Fruit fly (Drosophila melanogaster) whole organism, embryonic: ENCODE data around the gene CG14013.

Experiments used
- Abd-B ChIP-seq: fragments of 200-800 bp; sonication (Bioruptor generic); optimal IDR thresholded peaks from 2 replicates; lab custom pipeline; 2018; ENCODE audit warnings: missing biosample characterization, mild to moderate bottlenecking, missing genetic modification characterization, moderate library complexity
- Antp ChIP-seq: fragments of 200-800 bp; sonication (Bioruptor generic); optimal IDR thresholded peaks from 3 replicates; lab custom pipeline; 2016; ENCODE audit warnings: missing biosample characterization, missing genetic modification characterization
- Atf3 ChIP-seq: fragments of 200-800 bp; sonication (Bioruptor generic); optimal IDR thresholded peaks from 3 replicates; lab custom pipeline; 2016; ENCODE audit warnings: missing biosample characterization, missing genetic modification characterization
- B-H2 ChIP-seq: fragments of 200-800 bp; sonication (Bioruptor generic); optimal IDR thresholded peaks from 2 replicates; lab custom pipeline; 2018; ENCODE audit warnings: missing biosample characterization, mild to moderate bottlenecking, missing genetic modification characterization
- BEAF-32 ChIP-seq: fragments of 200-800 bp; sonication (Bioruptor generic); optimal IDR thresholded peaks from 3 replicates; lab custom pipeline; 2017; ENCODE audit warnings: missing biosample characterization, missing genetic modification characterization, mild to moderate bottlenecking, moderate library complexity, missing genetic modification reagents
- CG10321 ChIP-seq: fragments of 200-800 bp; sonication (Bioruptor generic); IDR thresholded peaks from 2 replicates; pipeline ENCODE4 v1.3.6; 2022; ENCODE audit warnings: missing biosample characterization, missing genetic modification characterization
- CG10543 ChIP-seq: fragments of 200-800 bp; sonication (Bioruptor generic); optimal IDR thresholded peaks from 3 replicates; lab custom pipeline; 2017; ENCODE audit warnings: missing biosample characterization, mild to moderate bottlenecking, missing genetic modification characterization, moderate library complexity
- CG11247 ChIP-seq: fragments of 200-800 bp; sonication (Bioruptor generic); IDR thresholded peaks from 2 replicates; pipeline ENCODE4 v1.3.6; 2022; ENCODE audit warnings: missing biosample characterization, missing genetic modification characterization
- CG12104 ChIP-seq: fragments of 200-800 bp; sonication (Bioruptor generic); optimal IDR thresholded peaks from 3 replicates; lab custom pipeline; 2016; ENCODE audit warnings: missing biosample characterization, missing genetic modification characterization
- CG12391 ChIP-seq: fragments of 200-800 bp; sonication (Bioruptor generic); optimal IDR thresholded peaks from 3 replicates; lab custom pipeline; 2018; ENCODE audit warnings: missing biosample characterization, mild to moderate bottlenecking, missing genetic modification characterization, moderate library complexity
- CG12659 ChIP-seq: fragments of 200-800 bp; sonication (Bioruptor generic); optimal IDR thresholded peaks from 3 replicates; lab custom pipeline; 2017; ENCODE audit warnings: mild to moderate bottlenecking, missing biosample characterization, missing genetic modification reagents, missing genetic modification characterization
- CG12744 ChIP-seq: fragments of 200-800 bp; sonication (Bioruptor generic); optimal IDR thresholded peaks from 2 replicates; lab custom pipeline; 2016; ENCODE audit warnings: missing biosample characterization, missing genetic modification characterization
- CG14014 ChIP-seq: fragments of 200-800 bp; sonication (Bioruptor generic); IDR thresholded peaks from 2 replicates; pipeline ENCODE4 v1.3.6; 2022; ENCODE audit warnings: missing biosample characterization, missing genetic modification characterization
- CG15601 ChIP-seq: fragments of 200-800 bp; sonication (Bioruptor generic); optimal IDR thresholded peaks from 3 replicates; lab custom pipeline; 2019; ENCODE audit warnings: missing biosample characterization, mild to moderate bottlenecking, missing genetic modification characterization, moderate library complexity
- CG17328 ChIP-seq: fragments of 200-800 bp; sonication (Bioruptor generic); IDR thresholded peaks from 2 replicates; pipeline ENCODE4 v1.3.6; 2022; ENCODE audit warnings: missing biosample characterization, missing genetic modification characterization
- CG17568 ChIP-seq: fragments of 200-800 bp; sonication (Bioruptor generic); optimal IDR thresholded peaks from 2 replicates; lab custom pipeline; 2018; ENCODE audit warnings: missing biosample characterization, mild to moderate bottlenecking, missing genetic modification characterization, moderate library complexity
- CG18476 ChIP-seq: fragments of 200-800 bp; sonication (Bioruptor generic); optimal IDR thresholded peaks from 2 replicates; lab custom pipeline; 2016; ENCODE audit warnings: missing biosample characterization, mild to moderate bottlenecking, missing genetic modification characterization
- CG18599 ChIP-seq: fragments of 200-800 bp; sonication (Bioruptor generic); optimal IDR thresholded peaks from 3 replicates; lab custom pipeline; 2017; ENCODE audit warnings: missing biosample characterization, missing genetic modification characterization, mild to moderate bottlenecking, moderate library complexity, missing genetic modification reagents
- CG18619 ChIP-seq: fragments of 200-800 bp; sonication (Bioruptor generic); optimal IDR thresholded peaks from 3 replicates; lab custom pipeline; 2017; ENCODE audit warnings: missing biosample characterization, mild to moderate bottlenecking, missing genetic modification characterization
- CG31388 ChIP-seq: fragments of 200-800 bp; sonication (Bioruptor generic); optimal IDR thresholded peaks from 2 replicates; lab custom pipeline; 2016; ENCODE audit warnings: missing biosample characterization, missing genetic modification characterization
- CG34376 ChIP-seq: fragments of 200-800 bp; sonication (Bioruptor generic); optimal IDR thresholded peaks from 2 replicates; lab custom pipeline; 2018; ENCODE audit warnings: missing biosample characterization, mild to moderate bottlenecking, missing genetic modification characterization
- CG6272 ChIP-seq: fragments of 200-800 bp; sonication (Bioruptor generic); IDR thresholded peaks from 2 replicates; pipeline ENCODE4 v1.3.6; 2022; ENCODE audit warnings: missing biosample characterization, missing genetic modification characterization
- CG7357 ChIP-seq: fragments of 200-800 bp; sonication (Bioruptor generic); IDR thresholded peaks from 3 replicates; pipeline ENCODE4 v1.3.6; 2022; ENCODE audit warnings: missing biosample characterization, missing genetic modification characterization
- CG7556 ChIP-seq: fragments of 200-800 bp; sonication (Bioruptor generic); optimal IDR thresholded peaks from 2 replicates; lab custom pipeline; 2017; ENCODE audit warnings: missing biosample characterization, mild to moderate bottlenecking, missing genetic modification characterization
- CG9215 ChIP-seq: fragments of 200-800 bp; sonication (Bioruptor generic); IDR thresholded peaks from 2 replicates; pipeline ENCODE4 v1.3.6; 2022; ENCODE audit warnings: missing biosample characterization, missing genetic modification characterization
- CG9817 ChIP-seq: fragments of 200-800 bp; sonication (Bioruptor generic); optimal IDR thresholded peaks from 2 replicates; lab custom pipeline; 2018; ENCODE audit warnings: missing biosample characterization, mild to moderate bottlenecking, missing genetic modification characterization, moderate library complexity
- H15 ChIP-seq: fragments of 200-800 bp; sonication (Bioruptor generic); IDR thresholded peaks from 3 replicates; pipeline ENCODE4 v1.3.6; 2022; ENCODE audit warnings: missing biosample characterization, missing genetic modification characterization
- HLH54F ChIP-seq: fragments of 200-800 bp; sonication (Bioruptor generic); optimal IDR thresholded peaks from 3 replicates; lab custom pipeline; 2016; ENCODE audit warnings: missing biosample characterization, missing genetic modification characterization
- Hr51 ChIP-seq, 2 experiments: fragments of 200-800 bp; sonication (Bioruptor generic); optimal IDR thresholded peaks; 2 replicates in 1 of 2; 3 replicates in 1 of 2; lab custom pipeline; 2016 to 2018; ENCODE audit warnings: missing biosample characterization in 2 of 2, missing genetic modification characterization in 2 of 2, mild to moderate bottlenecking in 1 of 2, moderate library complexity in 1 of 2
- Lpt ChIP-seq: fragments of >200 bp; optimal IDR thresholded peaks from 2 replicates; lab custom pipeline; 2018; ENCODE audit warnings: missing biosample characterization, missing genetic modification characterization
- Max ChIP-seq: fragments of 200-800 bp; sonication (Bioruptor generic); optimal IDR thresholded peaks from 2 replicates; lab custom pipeline; 2016; ENCODE audit warnings: missing biosample characterization, mild to moderate bottlenecking, missing genetic modification characterization
- NfI ChIP-seq: fragments of 200-800 bp; sonication (Bioruptor generic); optimal IDR thresholded peaks from 3 replicates; lab custom pipeline; 2018; ENCODE audit warnings: missing biosample characterization, mild to moderate bottlenecking, missing genetic modification characterization, moderate library complexity
- Rfx ChIP-seq: fragments of 200-800 bp; sonication (Bioruptor generic); IDR thresholded peaks from 2 replicates; pipeline ENCODE4 v1.3.6; 2022; ENCODE audit warnings: missing biosample characterization, missing genetic modification characterization
- Six4 ChIP-seq: fragments of 200-800 bp; sonication (Bioruptor generic); optimal IDR thresholded peaks from 2 replicates; lab custom pipeline; 2016; ENCODE audit warnings: missing biosample characterization, missing genetic modification characterization
- Sry-δ ChIP-seq: fragments of 200-800 bp; sonication (Bioruptor generic); optimal IDR thresholded peaks from 2 replicates; lab custom pipeline; 2016; ENCODE audit warnings: missing biosample characterization, missing genetic modification characterization
- Xrp1 ChIP-seq: fragments of 200-800 bp; sonication (Bioruptor generic); IDR thresholded peaks from 2 replicates; pipeline ENCODE4 v1.3.6; 2022; ENCODE audit warnings: missing biosample characterization, missing genetic modification characterization
- ase ChIP-seq: fragments of 200-800 bp; sonication (Bioruptor generic); IDR thresholded peaks from 3 replicates; pipeline ENCODE4 v1.3.6; 2022; ENCODE audit warnings: missing biosample characterization, missing genetic modification characterization
- chif ChIP-seq, 2 experiments: fragments of 200-800 bp; sonication (Bioruptor generic); optimal IDR thresholded peaks; 3 replicates each; lab custom pipeline; 2016; ENCODE audit warnings: missing biosample characterization in 2 of 2, missing genetic modification characterization in 2 of 2
- gfzf ChIP-seq: fragments of 200-800 bp; sonication (Bioruptor generic); optimal IDR thresholded peaks from 2 replicates; lab custom pipeline; 2016; ENCODE audit warnings: missing biosample characterization, mild to moderate bottlenecking, missing genetic modification characterization, moderate library complexity
- hkb ChIP-seq, 2 experiments: fragments of 200-800 bp in 1 of 2; fragments of >200 bp in 1 of 2; sonication (Bioruptor generic) in 1 of 2; IDR thresholded peaks in 1 of 2; optimal IDR thresholded peaks in 1 of 2; 2 replicates each; pipeline versions ENCODE4 v1.3.6 to Lab custom; 2017 to 2022; ENCODE audit warnings: missing biosample characterization in 1 of 2, missing genetic modification characterization in 1 of 2
- ind ChIP-seq: fragments of 200-800 bp; sonication (Bioruptor generic); optimal IDR thresholded peaks from 3 replicates; lab custom pipeline; 2016; ENCODE audit warnings: missing biosample characterization, missing genetic modification characterization
- jumu ChIP-seq: fragments of 200-800 bp; sonication (Bioruptor generic); optimal IDR thresholded peaks from 3 replicates; lab custom pipeline; 2016; ENCODE audit warnings: missing biosample characterization, missing genetic modification characterization
- nerfin-2 ChIP-seq: fragments of 200-800 bp; sonication (Bioruptor generic); IDR thresholded peaks from 2 replicates; pipeline ENCODE4 v1.3.6; 2022; ENCODE audit warnings: missing biosample characterization, missing genetic modification characterization; ENCODE audit not compliant: partially characterized antibody
- ranshi ChIP-seq: fragments of 200-800 bp; sonication (Bioruptor generic); IDR thresholded peaks from 2 replicates; pipeline ENCODE4 v1.3.6; 2022; ENCODE audit warnings: missing biosample characterization, missing genetic modification characterization
- repo ChIP-seq: fragments of 200-800 bp; sonication (Bioruptor generic); optimal IDR thresholded peaks from 2 replicates; lab custom pipeline; 2016; ENCODE audit warnings: missing biosample characterization, missing genetic modification characterization
- row ChIP-seq: fragments of 200-800 bp; sonication (Bioruptor generic); IDR thresholded peaks from 3 replicates; pipeline ENCODE4 v1.3.6; 2022; ENCODE audit warnings: missing biosample characterization, missing genetic modification characterization
- slou ChIP-seq: fragments of 200-800 bp; sonication (Bioruptor generic); optimal IDR thresholded peaks from 3 replicates; lab custom pipeline; 2016; ENCODE audit warnings: missing biosample characterization, missing genetic modification characterization
- sqz ChIP-seq: fragments of 200-800 bp; sonication (Bioruptor generic); optimal IDR thresholded peaks from 3 replicates; lab custom pipeline; 2018; ENCODE audit warnings: missing biosample characterization, mild to moderate bottlenecking, missing genetic modification characterization
- sug ChIP-seq: fragments of 200-800 bp; optimal IDR thresholded peaks from 2 replicates; lab custom pipeline; 2019; ENCODE audit warnings: missing biosample characterization, mild to moderate bottlenecking, missing genetic modification characterization, moderate library complexity
- tin ChIP-seq: fragments of 200-800 bp; sonication (Bioruptor generic); optimal IDR thresholded peaks from 3 replicates; lab custom pipeline; 2016; ENCODE audit warnings: missing biosample characterization, missing genetic modification characterization

CG14013 gene

dm6 chr2L:5519846-5520384 is 33.7 kb downstream of the CG14013 start, which contains the start of the genes CG7382 and cl (continued):
- peak; percentile 60 for TF ChIP-seq CG12104 (GFP tag; lab: Kevin White, UChicago)
- no peak for TF ChIP-seq Xrp1
- TF ChIP-seq Sry-δ (GFP tag; lab: Kevin White, UChicago): peak; percentile 18
- peak; percentile 16 for TF ChIP-seq CG18476 (GFP tag; lab: Kevin White, UChicago)
- TF ChIP-seq CG10321 (GFP tag; lab: Robert Waterston, UW): no peak
- peak; percentile 31 for TF ChIP-seq HLH54F (GFP tag; lab: Kevin White, UChicago)
- peak; percentile 71 for TF ChIP-seq CG12659 (GFP tag; lab: Kevin White, UChicago)
- TF ChIP-seq Rfx (GFP tag; lab: Robert Waterston, UW): peak; percentile 40; the same call in 1 of the 2 replicates
- TF ChIP-seq Max (GFP tag; lab: Kevin White, UChicago): peak; percentile 10
- TF ChIP-seq repo (GFP tag; lab: Kevin White, UChicago): no peak
- no peak for TF ChIP-seq CG17568 (GFP tag; lab: Kevin White, UChicago)
- peak; percentile 33 for TF ChIP-seq CG34376 (GFP tag; lab: Kevin White, UChicago)
- peak; percentile 54 for TF ChIP-seq ind (GFP tag; lab: Kevin White, UChicago)
- TF ChIP-seq ase: no peak
- TF ChIP-seq CG10543 (GFP tag; lab: Kevin White, UChicago): peak; percentile 57
- no peak for TF ChIP-seq CG7357
- peak; percentile 31; the same call in 1 of the 2 replicates for TF ChIP-seq CG9215 (GFP tag; lab: Robert Waterston, UW)
- TF ChIP-seq Atf3: no peak
- peak; percentile 72 for TF ChIP-seq CG12391 (tag; lab: Kevin White, UChicago)
- 0 out of 2 replicates have a peak, but pooled peaks have one; percentile 56 for TF ChIP-seq CG14014
- no peak for TF ChIP-seq CG17328 (GFP tag; lab: Robert Waterston, UW)
- no peak for TF ChIP-seq H15 (GFP tag; lab: Robert Waterston, UW)
- peak; percentile 60 for TF ChIP-seq gfzf (GFP tag; lab: Kevin White, UChicago)
- peak; percentile 23 for TF ChIP-seq slou (GFP tag; lab: Kevin White, UChicago)
- TF ChIP-seq CG11247 (GFP tag; lab: Robert Waterston, UW): no peak
- peak; percentile 45 for TF ChIP-seq tin (GFP tag; lab: Kevin White, UChicago)
- peak; percentile 65 for TF ChIP-seq sqz (GFP tag; lab: Kevin White, UChicago)
- no peak for TF ChIP-seq Lpt (GFP tag; lab: Kevin White, UChicago)
- no peak for TF ChIP-seq CG12744 (GFP tag; lab: Kevin White, UChicago)
- peak; percentile 27 for TF ChIP-seq CG7556 (GFP tag; lab: Kevin White, UChicago)
- TF ChIP-seq CG18599: peak; percentile 36
- TF ChIP-seq nerfin-2 (GFP tag; lab: Robert Waterston, UW): no peak
- peak; percentile 43 for TF ChIP-seq NfI (GFP tag; lab: Kevin White, UChicago)
- no peak for TF ChIP-seq CG6272 (GFP tag; lab: Robert Waterston, UW)
- TF ChIP-seq chif (GFP tag; optimal IDR thresholded peaks at IDR 0.05; lab: Kevin White, UChicago): no peak
- TF ChIP-seq CG31388 (GFP tag; lab: Kevin White, UChicago): no peak
- TF ChIP-seq jumu (GFP tag; lab: Kevin White, UChicago): no peak
- TF ChIP-seq sug (tag; lab: Kevin White, UChicago): peak; percentile 81
- peak; percentile 56 for TF ChIP-seq BEAF-32 (GFP tag; lab: Kevin White, UChicago)
- TF ChIP-seq Antp: peak; percentile 9
- no peak for TF ChIP-seq Six4 (GFP tag; lab: Kevin White, UChicago)
- no peak for TF ChIP-seq ranshi
- TF ChIP-seq CG18619: peak; percentile 27
- peak; percentile 61 for TF ChIP-seq CG15601 (tag; lab: Kevin White, UChicago)
- TF ChIP-seq row (GFP tag; lab: Robert Waterston, UW): peak; percentile 93
- peak; percentile 81 for TF ChIP-seq Abd-B
- TF ChIP-seq CG9817: peak; percentile 34
- peak in 1 of 2 experiments; percentile 54 for TF ChIP-seq Hr51 (GFP tag; optimal IDR thresholded peaks at IDR 0.05; lab: Kevin White, UChicago)
- TF ChIP-seq B-H2 (GFP tag; lab: Kevin White, UChicago): peak; percentile 28
- peak; percentile 85 for TF ChIP-seq hkb (optimal IDR thresholded peaks at IDR 0.05; lab: Kevin White, UChicago)
- TF ChIP-seq hkb (GFP tag; IDR thresholded peaks at IDR 0.05; lab: Robert Waterston, UW): no peak
